Worm (Caenorhabditis elegans): Measurements from ENCODE around the gene C34D4.2.

Gene C34D4.2

DNA sequence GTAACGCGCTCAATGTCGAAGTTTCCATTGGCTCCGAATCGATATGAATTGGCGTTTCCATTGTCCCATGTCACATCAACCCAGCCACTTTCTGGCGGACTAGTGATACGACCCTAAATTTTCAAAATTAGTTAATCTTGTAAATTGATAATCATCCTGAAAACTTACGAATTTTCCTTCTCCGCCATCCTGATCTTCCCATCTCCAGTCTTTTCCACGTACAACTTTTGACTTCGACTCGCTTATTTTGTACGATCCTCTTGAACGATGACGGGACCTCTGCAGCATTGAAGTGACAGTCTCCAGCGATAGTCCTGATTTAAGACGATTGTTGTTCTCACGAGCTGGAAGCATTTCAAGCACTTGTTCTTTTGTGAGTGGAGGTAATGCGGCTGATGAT lies 15.3 kb upstream of the C34D4.2 start:
- TF ChIP-seq C04F5.9 (tag; optimal IDR thresholded peaks at IDR 0.05) = no peak
- TF ChIP-seq ztf-11 (tag; optimal IDR thresholded peaks at IDR 0.05) = no peak
- no peak for TF ChIP-seq ceh-88 (GFP tag; IDR thresholded peaks at IDR 0.05)
- no peak for TF ChIP-seq lin-14 (GFP tag; optimal IDR thresholded peaks at IDR 0.05)
- no peak for TF ChIP-seq mef-2 (tag; optimal IDR thresholded peaks at IDR 0.05)
- TF ChIP-seq efl-3 (GFP tag; optimal IDR thresholded peaks at IDR 0.05) = no peak

- TF ChIP-seq snpc-4 (tag; optimal IDR thresholded peaks at IDR 0.05) (no peak), aha-1 (tag; optimal IDR thresholded peaks at IDR 0.05) (no peak), ceh-8 (GFP tag; optimal IDR thresholded peaks at IDR 0.05) (no peak), lin-14 (GFP tag; optimal IDR thresholded peaks at IDR 0.05) (peak; percentile 76), ceh-88 (GFP tag; IDR thresholded peaks at IDR 0.05) (no peak), lin-35 (GFP tag; optimal IDR thresholded peaks at IDR 0.05) (peak in 1 of 2 experiments; percentile 55), ceh-82 (tag; optimal IDR thresholded peaks at IDR 0.05) (peak in 1 of 3 experiments; percentile 29), lsy-2 (tag; optimal IDR thresholded peaks at IDR 0.05) (peak in 1 of 2 experiments; percentile 49), lin-15B (tag; optimal IDR thresholded peaks at IDR 0.05) (peak; percentile 16), zag-1 (tag; optimal IDR thresholded peaks at IDR 0.05) (no peak), unc-30 (tag; optimal IDR thresholded peaks at IDR 0.05) (no peak), nhr-71 (tag; optimal IDR thresholded peaks at IDR 0.05) (no peak), dpl-1 (GFP tag; optimal IDR thresholded peaks at IDR 0.05) (peak in 2 of 3 experiments; percentile 2 to 44), xbp-1 (tag; optimal IDR thresholded peaks at IDR 0.05) (peak; percentile 8), C34B4.2 (tag; optimal IDR thresholded peaks at IDR 0.05) (no peak), mdl-1 (tag; optimal IDR thresholded peaks at IDR 0.05) (peak in 1 of 2 experiments; percentile 46), efl-1 (optimal IDR thresholded peaks at IDR 0.05) (peak in 1 of 2 experiments; percentile 29), efl-1 (GFP tag; optimal IDR thresholded peaks at IDR 0.05 in 1 of 2) (peak; percentile 32 to 83), egl-27 (tag; optimal IDR thresholded peaks at IDR 0.05) (no peak), pag-3 (tag; optimal IDR thresholded peaks at IDR 0.05; ENCODE audit: borderline replicate concordance, insufficient read depth) (no peak), fkh-8 (tag; optimal IDR thresholded peaks at IDR 0.05) (peak; percentile 26), hlh-4 (tag; optimal IDR thresholded peaks at IDR 0.05) (no peak), F16B12.6 (tag; optimal IDR thresholded peaks at IDR 0.05) (peak; percentile 26), C16A3.4 (tag; optimal IDR thresholded peaks at IDR 0.05) (peak; percentile 5), nhr-19 (GFP tag; conservative IDR thresholded peaks at IDR 0.05) (no peak), mab-9 (GFP tag; IDR thresholded peaks at IDR 0.05) (no peak)
Measured at ce11 chrIV:7144670-7145257, 9.7 kb upstream of the C34D4.2 start, which contains the start of gene hecd-1. hecd-1 (minus strand) TSS chrIV:7144720.

DNA sequence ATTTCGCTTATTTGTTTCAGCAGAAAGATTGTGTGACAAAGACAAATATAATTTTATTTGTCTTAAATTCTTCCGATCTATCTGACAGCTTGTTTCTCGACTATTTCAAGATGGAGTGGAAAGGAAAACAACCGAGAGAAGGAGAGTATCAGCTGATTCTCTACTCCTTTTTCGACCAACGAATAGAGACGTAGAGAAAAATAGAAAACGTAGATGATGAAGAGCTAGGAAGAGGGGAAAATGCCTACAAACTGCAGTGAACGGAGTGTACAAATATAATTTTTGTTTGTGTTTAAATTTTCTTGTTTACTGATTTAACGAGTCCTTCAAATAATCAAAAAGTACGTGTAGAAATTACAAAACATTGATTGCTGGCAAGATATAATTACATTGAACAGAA lies 6.7 kb upstream of the C34D4.2 start:
- TF ChIP-seq ceh-63 (GFP tag; optimal IDR thresholded peaks at IDR 0.05) (no peak), elt-3 (tag; optimal IDR thresholded peaks at IDR 0.05) (no peak), isw-1 (GFP tag; IDR thresholded peaks at IDR 0.05) (no peak), ztf-4 (tag; optimal IDR thresholded peaks at IDR 0.05) (no peak), mdl-1 (tag; optimal IDR thresholded peaks at IDR 0.05) (no peak), unc-130 (tag; optimal IDR thresholded peaks at IDR 0.05) (no peak), mab-9 (GFP tag; IDR thresholded peaks at IDR 0.05) (no peak), pag-3 (tag; optimal IDR thresholded peaks at IDR 0.05; ENCODE audit: borderline replicate concordance, insufficient read depth) (no peak), snu-23 (GFP tag; optimal IDR thresholded peaks at IDR 0.05) (peak; percentile 14), nhr-85 (tag) (peak; percentile 20), aha-1 (tag; optimal IDR thresholded peaks at IDR 0.05) (no peak), dpl-1 (GFP tag; optimal IDR thresholded peaks at IDR 0.05) (peak in 1 of 3 experiments; percentile 29), rnt-1 (tag; optimal IDR thresholded peaks at IDR 0.05) (peak; percentile 12), C16A3.4 (tag; optimal IDR thresholded peaks at IDR 0.05) (no peak), lin-15B (tag; optimal IDR thresholded peaks at IDR 0.05) (no peak), zip-4 (GFP tag; optimal IDR thresholded peaks at IDR 0.05) (no peak), nhr-19 (GFP tag; conservative IDR thresholded peaks at IDR 0.05) (no peak), lin-39 (tag; optimal IDR thresholded peaks at IDR 0.05) (no peak), lsy-2 (tag; optimal IDR thresholded peaks at IDR 0.05) (peak in 1 of 2 experiments; percentile 69), ces-1 (GFP tag; optimal IDR thresholded peaks at IDR 0.05) (no peak), sptf-1 (tag; optimal IDR thresholded peaks at IDR 0.05) (no peak), ets-5 (GFP tag; IDR thresholded peaks at IDR 0.05) (no peak), lin-35 (GFP tag; optimal IDR thresholded peaks at IDR 0.05) (peak in 1 of 2 experiments; percentile 36), pqm-1 (tag; optimal IDR thresholded peaks at IDR 0.05) (no peak), nhr-237 (tag; optimal IDR thresholded peaks at IDR 0.05) (no peak), ama-1 (optimal IDR thresholded peaks at IDR 0.05) (no peak), ztf-11 (tag; optimal IDR thresholded peaks at IDR 0.05) (no peak), skn-1 (tag; optimal IDR thresholded peaks at IDR 0.05) (no peak), nhr-20 (tag; optimal IDR thresholded peaks at IDR 0.05) (no peak)

All from whole organism, L1 larva.